Worm (Caenorhabditis elegans) whole organism, L1 larva: ENCODE data around the gene hpo-10.

Source experiments
- aly-2 ChIP-seq: fragments of 150-350 bp; optimal IDR thresholded peaks from 2 replicates; lab custom pipeline; 2014; ENCODE audit warnings: missing biosample characterization, missing genetic modification characterization
- ceh-82 ChIP-seq, 3 experiments: fragments of 150-350 bp in 1 of 3; sonication (generic microtip) in 2 of 3; optimal IDR thresholded peaks; 2 replicates each; lab custom pipeline; 2014 to 2017; ENCODE audit warnings: missing biosample characterization in 3 of 3, missing genetic modification characterization in 3 of 3
- elt-3 ChIP-seq, 6 experiments: fragments of 150-350 bp in 1 of 6; sonication (generic microtip); optimal IDR thresholded peaks; 2 replicates each; lab custom pipeline; 2017 to 2018; ENCODE audit warnings: missing biosample characterization in 6 of 6, missing genetic modification characterization in 6 of 6, inconsistent platforms in 1 of 6
- fkh-10 ChIP-seq: sonication (generic microtip); optimal IDR thresholded peaks from 2 replicates; lab custom pipeline; 2017; ENCODE audit warnings: missing biosample characterization, missing genetic modification reagents, missing genetic modification characterization
- fkh-8 ChIP-seq: sonication (generic microtip); optimal IDR thresholded peaks from 2 replicates; lab custom pipeline; 2016; ENCODE audit warnings: mild to moderate bottlenecking, missing genetic modification characterization, missing compliant biosample characterization
- isw-1 ChIP-seq: fragments of 200-800 bp; sonication (Bioruptor generic); IDR thresholded peaks from 2 replicates; pipeline ENCODE4 v1.3.6; 2022; ENCODE audit warnings: missing genetic modification characterization, missing compliant biosample characterization
- lin-13 ChIP-seq: fragments of 150-350 bp; optimal IDR thresholded peaks from 2 replicates; lab custom pipeline; 2014; ENCODE audit warnings: missing biosample characterization, missing genetic modification reagents, missing genetic modification characterization
- lin-14 ChIP-seq: fragments of 200-800 bp; sonication (Bioruptor generic); optimal IDR thresholded peaks from 2 replicates; lab custom pipeline; 2018; ENCODE audit warnings: mild to moderate bottlenecking, missing genetic modification characterization, moderate library complexity, missing compliant biosample characterization
- mdl-1 ChIP-seq, 2 experiments: fragments of 150-350 bp; optimal IDR thresholded peaks; 2 replicates each; lab custom pipeline; 2014 to 2017; ENCODE audit warnings: missing biosample characterization in 2 of 2, missing genetic modification characterization in 2 of 2, inconsistent platforms in 1 of 2
- nhr-237 ChIP-seq: fragments of 150-350 bp; optimal IDR thresholded peaks from 2 replicates; lab custom pipeline; 2014; ENCODE audit warnings: missing biosample characterization, missing genetic modification characterization
- rnt-1 ChIP-seq: sonication (generic microtip); optimal IDR thresholded peaks from 2 replicates; lab custom pipeline; 2016; ENCODE audit warnings: mild to moderate bottlenecking, missing genetic modification characterization, moderate library complexity, missing compliant biosample characterization
- sox-4 ChIP-seq: sonication (generic microtip); optimal IDR thresholded peaks from 2 replicates; lab custom pipeline; 2016; ENCODE audit warnings: missing genetic modification characterization, missing compliant biosample characterization
- unc-98 ChIP-seq: fragments of 200-800 bp; sonication (Bioruptor generic); IDR thresholded peaks from 2 replicates; pipeline ENCODE4 v1.3.6; 2022; ENCODE audit warnings: missing genetic modification characterization, missing compliant biosample characterization

DNA sequence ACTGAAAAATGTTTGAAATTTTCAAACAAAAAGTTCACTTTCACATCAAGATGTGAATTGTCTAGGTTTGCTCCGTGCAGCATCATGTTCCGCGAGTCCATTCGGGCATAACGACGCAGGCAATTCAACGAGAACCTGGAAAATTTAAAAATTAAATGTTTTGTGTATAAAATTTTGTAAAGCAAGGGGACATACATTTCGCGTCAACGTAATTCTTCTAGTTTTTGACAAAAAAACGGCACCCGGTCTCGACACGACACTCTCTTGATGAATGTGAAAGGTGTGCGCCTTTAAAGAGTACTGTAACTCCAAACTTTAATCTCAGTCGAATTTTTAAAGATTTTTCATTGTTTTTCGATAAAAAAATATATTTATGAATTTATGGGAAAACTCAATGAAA, 45.2 kb upstream of the hpo-10 start, which contains the start of gene R12B2.6:
- TF ChIP-seq fkh-10 (GFP tag; lab: Kevin White, UChicago), result no peak
- no peak for TF ChIP-seq mdl-1 (tag; optimal IDR thresholded peaks at IDR 0.05; lab: Kevin White, UChicago)
- no peak for TF ChIP-seq lin-14 (GFP tag; lab: Kevin White, UChicago)
- TF ChIP-seq rnt-1 (tag; lab: Kevin White, UChicago), result no peak
- TF ChIP-seq ceh-82 (tag; optimal IDR thresholded peaks at IDR 0.05; lab: Kevin White, UChicago), result no peak
- no peak for TF ChIP-seq fkh-8 (tag; lab: Kevin White, UChicago)
- TF ChIP-seq aly-2 (tag; lab: Kevin White, UChicago), result no peak
- TF ChIP-seq isw-1, result no peak
- TF ChIP-seq elt-3 (tag; optimal IDR thresholded peaks at IDR 0.05; lab: Kevin White, UChicago), result no peak
- TF ChIP-seq nhr-237 (tag; lab: Kevin White, UChicago), result no peak
- TF ChIP-seq lin-13 (GFP tag; lab: Kevin White, UChicago), result no peak
- no peak for TF ChIP-seq sox-4 (tag; lab: Kevin White, UChicago)
- TF ChIP-seq unc-98 (GFP tag; lab: Robert Waterston, UW), result no peak
